Fruit fly (Drosophila melanogaster) whole organism, embryonic: ENCODE data around the gene unc-45.

Experiments used
- B-H1 ChIP-seq: fragments of 200-800 bp; sonication (Bioruptor generic); IDR thresholded peaks from 3 replicates; pipeline ENCODE4 v1.3.6; 2022; ENCODE audit warnings: missing biosample characterization, missing genetic modification characterization
- CG1024 ChIP-seq: fragments of 200-800 bp; sonication (Bioruptor generic); IDR thresholded peaks from 2 replicates; pipeline ENCODE4 v1.3.6; 2022; ENCODE audit warnings: missing biosample characterization, missing genetic modification characterization
- CG11456 ChIP-seq: fragments of 200-800 bp; sonication (Bioruptor generic); IDR thresholded peaks from 3 replicates; pipeline ENCODE4 v1.3.6; 2022; ENCODE audit warnings: missing biosample characterization, missing genetic modification characterization
- CG1233 ChIP-seq: fragments of 200-800 bp; sonication (Bioruptor generic); optimal IDR thresholded peaks from 4 replicates; lab custom pipeline; 2018; ENCODE audit warnings: missing biosample characterization, mild to moderate bottlenecking, missing genetic modification characterization
- CG13424 ChIP-seq: fragments of 200-800 bp; sonication (Bioruptor generic); optimal IDR thresholded peaks from 2 replicates; lab custom pipeline; 2019; ENCODE audit warnings: missing biosample characterization, mild to moderate bottlenecking, missing genetic modification characterization, moderate library complexity
- CG14014 ChIP-seq: fragments of 200-800 bp; sonication (Bioruptor generic); IDR thresholded peaks from 2 replicates; pipeline ENCODE4 v1.3.6; 2022; ENCODE audit warnings: missing biosample characterization, missing genetic modification characterization
- CG14050 ChIP-seq: fragments of 200-800 bp; sonication (Bioruptor generic); IDR thresholded peaks from 3 replicates; pipeline ENCODE4 v1.3.6; 2022; ENCODE audit warnings: missing biosample characterization, missing genetic modification characterization
- CG14965 ChIP-seq: fragments of 200-800 bp; sonication (Bioruptor generic); optimal IDR thresholded peaks from 2 replicates; lab custom pipeline; 2016; ENCODE audit warnings: missing biosample characterization, missing genetic modification characterization, borderline replicate concordance
- CG1832 ChIP-seq: fragments of 200-800 bp; sonication (Bioruptor generic); optimal IDR thresholded peaks from 2 replicates; lab custom pipeline; 2017; ENCODE audit warnings: missing biosample characterization, mild to moderate bottlenecking, missing genetic modification characterization, inconsistent platforms
- CG2712 ChIP-seq: fragments of 200-800 bp; optimal IDR thresholded peaks from 3 replicates; lab custom pipeline; 2019; ENCODE audit warnings: missing biosample characterization, mild to moderate bottlenecking, missing genetic modification characterization, moderate library complexity
- CG42726 ChIP-seq: fragments of 200-800 bp; sonication (Bioruptor generic); IDR thresholded peaks from 2 replicates; pipeline ENCODE4 v1.3.6; 2022; ENCODE audit warnings: missing biosample characterization, missing genetic modification characterization; ENCODE audit not compliant: partially characterized antibody
- CG6683 ChIP-seq: fragments of 200-800 bp; sonication (Bioruptor generic); optimal IDR thresholded peaks from 2 replicates; lab custom pipeline; 2017; ENCODE audit warnings: missing biosample characterization, mild to moderate bottlenecking, missing genetic modification characterization, missing genetic modification reagents
- CG7745 ChIP-seq: fragments of 200-800 bp; sonication (Bioruptor generic); optimal IDR thresholded peaks from 2 replicates; lab custom pipeline; 2018; ENCODE audit warnings: missing biosample characterization, mild to moderate bottlenecking, missing genetic modification characterization, moderate library complexity
- CG8359 ChIP-seq: fragments of 200-800 bp; sonication (Bioruptor generic); optimal IDR thresholded peaks from 2 replicates; lab custom pipeline; 2017; ENCODE audit warnings: missing biosample characterization, mild to moderate bottlenecking, missing genetic modification characterization, borderline replicate concordance
- CG8388 ChIP-seq: fragments of 200-800 bp; sonication (Bioruptor generic); optimal IDR thresholded peaks from 2 replicates; lab custom pipeline; 2019; ENCODE audit warnings: missing biosample characterization, mild to moderate bottlenecking, missing genetic modification characterization, moderate library complexity
- CG8924 ChIP-seq: fragments of 200-800 bp; optimal IDR thresholded peaks from 3 replicates; lab custom pipeline; 2019; ENCODE audit warnings: missing biosample characterization, mild to moderate bottlenecking, missing genetic modification characterization, moderate library complexity
- Deaf1 ChIP-seq: fragments of 200-800 bp; optimal IDR thresholded peaks from 3 replicates; lab custom pipeline; 2019; ENCODE audit warnings: missing biosample characterization, mild to moderate bottlenecking, missing genetic modification characterization, moderate library complexity
- Dll ChIP-seq: fragments of 200-800 bp; sonication (Bioruptor generic); IDR thresholded peaks from 4 replicates; pipeline ENCODE4 v1.3.6; 2022; ENCODE audit warnings: missing biosample characterization, missing genetic modification characterization; ENCODE audit not compliant: partially characterized antibody
- E2f1 ChIP-seq: fragments of 200-800 bp; sonication (Bioruptor generic); IDR thresholded peaks from 2 replicates; pipeline ENCODE4 v1.3.6; 2022; ENCODE audit warnings: missing biosample characterization, missing genetic modification characterization
- Fer1 ChIP-seq: fragments of 200-800 bp; sonication (Bioruptor generic); optimal IDR thresholded peaks from 2 replicates; lab custom pipeline; 2017; ENCODE audit warnings: missing biosample characterization, mild to moderate bottlenecking, missing genetic modification characterization
- GATAe ChIP-seq: fragments of 200-800 bp; sonication (Bioruptor generic); conservative IDR thresholded peaks from 2 replicates; pipeline ENCODE4 v1.3.6; 2022; ENCODE audit warnings: missing biosample characterization, missing genetic modification characterization
- Hsf ChIP-seq: fragments of 200-800 bp; sonication (Bioruptor generic); optimal IDR thresholded peaks from 3 replicates; lab custom pipeline; 2016; ENCODE audit warnings: missing biosample characterization, missing genetic modification characterization
- Jarid2 ChIP-seq: fragments of 200-800 bp; sonication (Bioruptor generic); optimal IDR thresholded peaks from 3 replicates; lab custom pipeline; 2017; ENCODE audit warnings: mild to moderate bottlenecking, missing biosample characterization, missing genetic modification reagents, missing genetic modification characterization
- Mes4 ChIP-seq: fragments of 200-800 bp; sonication (Bioruptor generic); optimal IDR thresholded peaks from 2 replicates; lab custom pipeline; 2016; ENCODE audit warnings: missing biosample characterization, missing genetic modification characterization
- Nf-YA ChIP-seq: fragments of 200-800 bp; sonication (Bioruptor generic); IDR thresholded peaks from 2 replicates; pipeline ENCODE4 v1.3.6; 2022; ENCODE audit warnings: missing biosample characterization, missing genetic modification characterization
- Ravus ChIP-seq: fragments of 200-800 bp; sonication (Bioruptor generic); IDR thresholded peaks from 2 replicates; pipeline ENCODE4 v1.3.6; 2022; ENCODE audit warnings: missing biosample characterization, missing genetic modification characterization
- Tbp ChIP-seq: fragments of >200 bp; optimal IDR thresholded peaks from 2 replicates; lab custom pipeline; 2018; ENCODE audit warnings: missing biosample characterization, missing genetic modification characterization
- Usf ChIP-seq: fragments of 200-800 bp; sonication (Bioruptor generic); optimal IDR thresholded peaks from 2 replicates; lab custom pipeline; 2017; ENCODE audit warnings: missing genotype, missing biosample characterization, missing genetic modification characterization
- Vsx1 ChIP-seq: fragments of 200-800 bp; sonication (Bioruptor generic); optimal IDR thresholded peaks from 2 replicates; lab custom pipeline; 2017; ENCODE audit warnings: missing biosample characterization, mild to moderate bottlenecking, missing genetic modification characterization, missing genetic modification reagents
- bigmax ChIP-seq: fragments of 200-800 bp; sonication (Bioruptor generic); optimal IDR thresholded peaks from 2 replicates; lab custom pipeline; 2018; ENCODE audit warnings: missing biosample characterization, mild to moderate bottlenecking, missing genetic modification characterization
- bowl ChIP-seq: fragments of 200-800 bp; sonication (Bioruptor generic); IDR thresholded peaks from 2 replicates; pipeline ENCODE4 v1.3.6; 2022; ENCODE audit warnings: missing biosample characterization, missing genetic modification characterization
- caup ChIP-seq: fragments of 200-800 bp; sonication (Bioruptor generic); optimal IDR thresholded peaks from 3 replicates; lab custom pipeline; 2017; ENCODE audit warnings: missing biosample characterization, mild to moderate bottlenecking, missing genetic modification characterization, moderate library complexity; ENCODE audit not compliant: severe bottlenecking
- dysf ChIP-seq: fragments of 200-800 bp; sonication (Bioruptor generic); IDR thresholded peaks from 3 replicates; pipeline ENCODE4 v1.3.6; 2022; ENCODE audit warnings: missing biosample characterization, missing genetic modification characterization
- ems ChIP-seq: fragments of 200-800 bp; sonication (Bioruptor generic); optimal IDR thresholded peaks from 3 replicates; lab custom pipeline; 2016; ENCODE audit warnings: missing biosample characterization, missing genetic modification characterization
- fd3F ChIP-seq: fragments of 200-800 bp; sonication (Bioruptor generic); optimal IDR thresholded peaks from 2 replicates; lab custom pipeline; 2018; ENCODE audit warnings: missing biosample characterization, mild to moderate bottlenecking, missing genetic modification characterization, moderate library complexity
- grau ChIP-seq: fragments of 200-800 bp; optimal IDR thresholded peaks from 3 replicates; lab custom pipeline; 2019; ENCODE audit warnings: missing biosample characterization, mild to moderate bottlenecking, missing genetic modification characterization, moderate library complexity
- lab ChIP-seq: fragments of 200-800 bp; sonication (Bioruptor generic); optimal IDR thresholded peaks from 3 replicates; lab custom pipeline; 2017; ENCODE audit warnings: missing biosample characterization, missing genetic modification characterization, mild to moderate bottlenecking, moderate library complexity, missing genetic modification reagents
- lilli ChIP-seq: fragments of 200-800 bp; sonication (Bioruptor generic); optimal IDR thresholded peaks from 3 replicates; lab custom pipeline; 2016; ENCODE audit warnings: missing biosample characterization, missing genetic modification characterization
- mirr ChIP-seq: fragments of 200-800 bp; sonication (Bioruptor generic); optimal IDR thresholded peaks from 3 replicates; lab custom pipeline; 2018; ENCODE audit warnings: missing biosample characterization, mild to moderate bottlenecking, missing genetic modification characterization
- nau ChIP-seq: fragments of 200-800 bp; sonication (Bioruptor generic); optimal IDR thresholded peaks from 3 replicates; lab custom pipeline; 2017; ENCODE audit warnings: missing biosample characterization, mild to moderate bottlenecking, missing genetic modification characterization, missing genetic modification reagents
- ranshi ChIP-seq: fragments of 200-800 bp; sonication (Bioruptor generic); IDR thresholded peaks from 2 replicates; pipeline ENCODE4 v1.3.6; 2022; ENCODE audit warnings: missing biosample characterization, missing genetic modification characterization
- salm ChIP-seq: fragments of 200-800 bp; sonication (Bioruptor generic); optimal IDR thresholded peaks from 2 replicates; lab custom pipeline; 2018; ENCODE audit warnings: missing biosample characterization, mild to moderate bottlenecking, missing genetic modification characterization
- sc ChIP-seq, 3 experiments: fragments of >200 bp in 2 of 3; fragments of 200-800 bp in 1 of 3; sonication (Bioruptor generic) in 1 of 3; optimal IDR thresholded peaks; 2 replicates in 2 of 3; 3 replicates in 1 of 3; lab custom pipeline; 2017; ENCODE audit warnings: mild to moderate bottlenecking in 1 of 3, missing biosample characterization in 1 of 3, missing genetic modification characterization in 1 of 3, missing genetic modification reagents in 1 of 3
- scrt ChIP-seq: fragments of 200-800 bp; sonication (Bioruptor generic); optimal IDR thresholded peaks from 2 replicates; lab custom pipeline; 2018; ENCODE audit warnings: missing biosample characterization, mild to moderate bottlenecking, missing genetic modification characterization, moderate library complexity
- sd ChIP-seq: fragments of 200-800 bp; sonication (Bioruptor generic); optimal IDR thresholded peaks from 3 replicates; lab custom pipeline; 2018; ENCODE audit warnings: missing biosample characterization, mild to moderate bottlenecking, missing genetic modification characterization, moderate library complexity
- shn ChIP-seq: fragments of 200-800 bp; sonication (Bioruptor generic); optimal IDR thresholded peaks from 3 replicates; lab custom pipeline; 2016; ENCODE audit warnings: missing biosample characterization, missing genetic modification characterization
- vnd ChIP-seq: fragments of 200-800 bp; sonication (Bioruptor generic); IDR thresholded peaks from 3 replicates; pipeline ENCODE4 v1.3.6; 2022; ENCODE audit warnings: missing biosample characterization, missing genetic modification characterization; ENCODE audit not compliant: partially characterized antibody
- wdn ChIP-seq: fragments of 200-800 bp; sonication (Bioruptor generic); IDR thresholded peaks from 2 replicates; pipeline ENCODE4 v1.3.6; 2022; ENCODE audit warnings: missing biosample characterization, missing genetic modification characterization

unc-45 gene

DNA sequence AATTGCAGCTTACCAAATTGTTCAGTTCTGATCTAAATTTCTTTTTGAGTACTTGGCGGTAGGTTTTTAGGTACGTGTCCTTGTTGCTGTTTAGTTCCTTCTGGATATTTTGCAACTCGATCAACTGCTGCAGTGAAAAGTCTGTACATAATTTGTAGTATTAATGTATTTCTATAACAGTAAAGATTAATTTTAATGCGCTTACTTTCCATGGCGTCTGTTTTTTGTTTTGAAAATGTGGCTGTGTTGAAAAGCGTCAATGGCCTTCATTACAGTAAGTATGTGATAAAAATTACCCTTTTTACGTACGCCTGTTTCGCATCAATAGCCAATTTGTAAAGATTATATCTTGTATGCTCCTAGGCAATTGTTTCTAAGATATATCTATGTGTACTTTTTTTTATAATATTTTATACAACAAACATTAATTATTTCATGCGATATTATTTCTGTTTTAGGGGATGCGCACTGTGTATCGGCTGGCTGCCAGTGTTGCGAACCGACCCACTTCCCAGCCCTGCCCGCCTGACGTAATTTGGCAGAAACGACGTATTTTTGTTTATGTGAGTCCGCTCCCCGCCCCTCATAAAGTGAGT lies 31.9 kb upstream of the unc-45 start, which contains the start of the genes Kmn2 and CG2698 (continued):
- TF ChIP-seq shn (peak; percentile 74), dysf (GFP tag; lab: Robert Waterston, UW) (peak; percentile 99), CG14965 (GFP tag; lab: Kevin White, UChicago) (no peak), Nf-YA (GFP tag; lab: Robert Waterston, UW) (peak; percentile 95), Usf (GFP tag; lab: Kevin White, UChicago) (peak; percentile 91), CG6683 (peak; percentile 87), CG8924 (tag; lab: Kevin White, UChicago) (peak; percentile 95), bowl (GFP tag; lab: Robert Waterston, UW) (peak; percentile 93), Ravus (peak; percentile 94), vnd (GFP tag; lab: Robert Waterston, UW) (0 out of 3 replicates have a peak, but pooled peaks have one; percentile 48), Dll (peak; percentile 62; the same call in 2 of the 4 replicates), CG7745 (tag; lab: Kevin White, UChicago) (peak; percentile 22), lilli (GFP tag; lab: Kevin White, UChicago) (peak; percentile 96), salm (peak; percentile 90), Fer1 (peak; percentile 96), bigmax (GFP tag; lab: Kevin White, UChicago) (no peak), scrt (GFP tag; lab: Kevin White, UChicago) (peak; percentile 88), nau (peak; percentile 90), Vsx1 (GFP tag; lab: Kevin White, UChicago) (peak; percentile 81), sc (optimal IDR thresholded peaks at IDR 0.05; lab: Kevin White, UChicago) (no peak), sc (GFP tag; optimal IDR thresholded peaks at IDR 0.05; lab: Kevin White, UChicago) (peak; percentile 91), Mes4 (peak; percentile 61), CG8359 (GFP tag; lab: Kevin White, UChicago) (peak; percentile 67), CG14050 (GFP tag; lab: Robert Waterston, UW) (peak; percentile 97), CG13424 (tag; lab: Kevin White, UChicago) (peak; percentile 95), CG42726 (GFP tag; lab: Robert Waterston, UW) (0 out of 2 replicates have a peak, but pooled peaks have one; percentile 27), sd (tag; lab: Kevin White, UChicago) (peak; percentile 81), Jarid2 (GFP tag; lab: Kevin White, UChicago) (no peak), Deaf1 (tag; lab: Kevin White, UChicago) (peak; percentile 73), CG1024 (peak; percentile 90), CG1832 (no peak), ems (GFP tag; lab: Kevin White, UChicago) (peak; percentile 84), B-H1 (GFP tag; lab: Robert Waterston, UW) (peak; percentile 97), grau (tag; lab: Kevin White, UChicago) (peak; percentile 100), lab (GFP tag; lab: Kevin White, UChicago) (peak; percentile 97)

DNA sequence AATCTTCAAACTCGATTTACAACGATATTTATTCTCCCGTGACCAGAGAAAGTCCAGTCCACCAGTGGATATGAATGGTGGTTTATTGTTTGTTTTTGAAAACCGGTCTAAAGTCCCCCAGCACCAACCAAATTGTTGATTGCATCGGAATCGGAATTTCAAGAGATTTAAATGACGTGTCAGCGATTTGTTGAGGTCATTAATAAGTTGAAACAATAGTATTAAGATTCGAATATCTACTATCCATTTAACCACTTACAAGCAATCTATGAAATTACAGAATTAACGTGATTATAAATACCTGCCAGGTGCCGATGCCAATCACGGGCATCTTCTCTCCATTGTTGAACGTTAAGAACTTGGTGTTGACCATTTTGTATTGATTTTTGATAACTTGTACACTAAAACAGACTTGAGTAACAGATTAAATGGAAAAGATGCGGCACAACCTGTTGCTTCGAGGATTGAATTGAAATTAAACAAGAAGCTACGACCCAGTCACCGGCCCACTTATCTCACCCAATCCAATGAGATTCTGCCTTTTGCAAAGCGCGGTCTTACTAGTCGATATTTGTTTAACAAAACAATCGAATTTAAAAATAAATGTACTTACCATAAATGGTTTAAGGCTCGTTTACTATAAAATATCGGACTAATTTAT lies 25.4 kb upstream of the unc-45 start, which contains the start of gene CG2767:
Gene CG2767 (minus strand): TSS at position 516 of the 661 bp plus-strand sequence.
- no peak for TF ChIP-seq CG1233
- TF ChIP-seq Hsf = no peak
- no peak for TF ChIP-seq CG14014 (GFP tag; lab: Robert Waterston, UW)
- TF ChIP-seq E2f1 (GFP tag; lab: Robert Waterston, UW) = no peak
- TF ChIP-seq CG2712 = no peak
- TF ChIP-seq CG8388 = no peak
- no peak for TF ChIP-seq caup (GFP tag; lab: Kevin White, UChicago)
- TF ChIP-seq CG11456 = no peak
- no peak for TF ChIP-seq Vsx1 (GFP tag; lab: Kevin White, UChicago)
- no peak for TF ChIP-seq mirr (GFP tag; lab: Kevin White, UChicago)
- no peak for TF ChIP-seq ranshi (GFP tag; lab: Robert Waterston, UW)
- no peak for TF ChIP-seq GATAe
- no peak for TF ChIP-seq wdn
- peak; percentile 85 for TF ChIP-seq scrt (GFP tag; lab: Kevin White, UChicago)
- no peak for TF ChIP-seq fd3F (GFP tag; lab: Kevin White, UChicago)
- no peak for TF ChIP-seq Tbp (GFP tag; lab: Kevin White, UChicago)
